Worm (Caenorhabditis elegans): Measurements from ENCODE around the gene F13A7.14.

- TF ChIP-seq mec-3 (tag; optimal IDR thresholded peaks at IDR 0.05; ENCODE audit: borderline replicate concordance), result no peak
- TF ChIP-seq K02D7.2 (tag; optimal IDR thresholded peaks at IDR 0.05), result no peak
- TF ChIP-seq lin-11 (tag; optimal IDR thresholded peaks at IDR 0.05), result no peak
- TF ChIP-seq che-1 (tag; optimal IDR thresholded peaks at IDR 0.05), result no peak
- TF ChIP-seq ceh-24 (tag; optimal IDR thresholded peaks at IDR 0.05), result no peak
- TF ChIP-seq unc-55 (GFP tag; optimal IDR thresholded peaks at IDR 0.05), result no peak
- TF ChIP-seq ceh-2 (tag; optimal IDR thresholded peaks at IDR 0.05), result no peak
- no peak for TF ChIP-seq fkh-10 (GFP tag; optimal IDR thresholded peaks at IDR 0.05)
These were observed 47.0 kb upstream of the F13A7.14 start for ce11 chrV:16354675-16355074.
